Worm (Caenorhabditis elegans) whole organism, young adult: ENCODE data around the gene inx-18.

Experiments used
- B0261.1 ChIP-seq: sonication (generic microtip); optimal IDR thresholded peaks from 2 replicates; lab custom pipeline; 2016; ENCODE audit warnings: mild to moderate bottlenecking, missing genetic modification characterization, moderate library complexity, missing compliant biosample characterization
- C06A6.2 ChIP-seq: fragments of 200-800 bp; sonication (Bioruptor generic); conservative IDR thresholded peaks from 2 replicates; pipeline ENCODE4 v1.3.6; 2022; ENCODE audit warnings: missing genetic modification characterization, missing compliant biosample characterization
- D2030.7 ChIP-seq: fragments of 200-800 bp; sonication (Bioruptor generic); IDR thresholded peaks from 2 replicates; pipeline ENCODE4 v1.3.6; 2022; ENCODE audit warnings: missing genetic modification reagents, missing genetic modification characterization, missing compliant biosample characterization
- F23B12.7 ChIP-seq: sonication (generic microtip); optimal IDR thresholded peaks from 2 replicates; lab custom pipeline; 2017; ENCODE audit warnings: missing genetic modification characterization, mild to moderate bottlenecking, missing compliant biosample characterization, antibody characterized with exemption, moderate library complexity; ENCODE audit not compliant: insufficient read depth
- K11D2.4 ChIP-seq: fragments of 200-800 bp; sonication (Bioruptor generic); IDR thresholded peaks from 2 replicates; pipeline ENCODE4 v1.3.6; 2022; ENCODE audit warnings: missing genetic modification reagents, missing genetic modification characterization, missing compliant biosample characterization
- T07F8.4 ChIP-seq: sonication (generic microtip); optimal IDR thresholded peaks from 2 replicates; lab custom pipeline; 2016; ENCODE audit warnings: mild to moderate bottlenecking, missing genetic modification characterization, moderate library complexity, missing compliant biosample characterization
- Y53G8AR.9 ChIP-seq: fragments of 200-800 bp; sonication (Bioruptor generic); conservative IDR thresholded peaks from 2 replicates; pipeline ENCODE4 v1.3.6; 2022; ENCODE audit warnings: missing genetic modification reagents, missing genetic modification characterization, missing compliant biosample characterization
- Y67H2A.10 ChIP-seq: fragments of 200-800 bp; sonication (Bioruptor generic); conservative IDR thresholded peaks from 2 replicates; pipeline ENCODE4 v1.3.6; 2022; ENCODE audit warnings: missing genetic modification reagents, missing genetic modification characterization, missing compliant biosample characterization
- atf-7 ChIP-seq: sonication (generic microtip); optimal IDR thresholded peaks from 2 replicates; lab custom pipeline; 2017; ENCODE audit warnings: mild to moderate bottlenecking, missing genetic modification characterization, missing compliant biosample characterization
- bed-1 ChIP-seq: fragments of 200-800 bp; sonication (Bioruptor generic); IDR thresholded peaks from 2 replicates; pipeline ENCODE4 v1.3.6; 2022; ENCODE audit warnings: missing genetic modification reagents, missing genetic modification characterization, missing compliant biosample characterization
- bed-2 ChIP-seq: fragments of 200-800 bp; sonication (Bioruptor generic); IDR thresholded peaks from 2 replicates; pipeline ENCODE4 v1.3.6; 2022; ENCODE audit warnings: missing genetic modification reagents, missing genetic modification characterization, missing compliant biosample characterization
- ceh-79 ChIP-seq: sonication (generic microtip); optimal IDR thresholded peaks from 2 replicates; lab custom pipeline; 2017; ENCODE audit warnings: mild to moderate bottlenecking, missing genetic modification characterization, missing compliant biosample characterization
- dpl-1 ChIP-seq: fragments of 150-350 bp; optimal IDR thresholded peaks from 2 replicates; lab custom pipeline; 2014; ENCODE audit warnings: missing biosample characterization, missing genetic modification reagents, missing genetic modification characterization
- hlh-26 ChIP-seq: fragments of 200-800 bp; sonication (Bioruptor generic); conservative IDR thresholded peaks from 2 replicates; pipeline ENCODE4 v1.3.6; 2022; ENCODE audit warnings: missing genetic modification reagents, missing genetic modification characterization, missing compliant biosample characterization
- hmg-1.2 ChIP-seq: fragments of 200-800 bp; sonication (Bioruptor generic); IDR thresholded peaks from 2 replicates; pipeline ENCODE4 v1.3.6; 2022; ENCODE audit warnings: missing genetic modification reagents, missing genetic modification characterization, missing compliant biosample characterization
- hmg-20 ChIP-seq: fragments of 200-800 bp; sonication (Bioruptor generic); IDR thresholded peaks from 2 replicates; pipeline ENCODE4 v1.3.6; 2022; ENCODE audit warnings: missing genetic modification reagents, missing genetic modification characterization, missing compliant biosample characterization
- lin-35 ChIP-seq, 3 experiments: fragments of 150-350 bp in 2 of 3; sonication (generic microtip) in 1 of 3; optimal IDR thresholded peaks; 2 replicates each; lab custom pipeline; 2014 to 2018; ENCODE audit warnings: missing biosample characterization in 3 of 3, missing genetic modification characterization in 3 of 3, missing genetic modification reagents in 3 of 3
- lin-40 ChIP-seq: sonication (generic microtip); optimal IDR thresholded peaks from 2 replicates; lab custom pipeline; 2016; ENCODE audit warnings: missing genetic modification characterization, mild to moderate bottlenecking, missing compliant biosample characterization, missing genotype, missing genetic modification reagents
- mxl-1 ChIP-seq: sonication (generic microtip); optimal IDR thresholded peaks from 2 replicates; lab custom pipeline; 2016; ENCODE audit warnings: missing genetic modification characterization, missing compliant biosample characterization
- nfya-1 ChIP-seq: sonication (generic microtip); optimal IDR thresholded peaks from 2 replicates; lab custom pipeline; 2017; ENCODE audit warnings: antibody characterized with exemption, missing compliant biosample characterization, missing genetic modification characterization, borderline replicate concordance; ENCODE audit not compliant: insufficient read depth
- nfyb-1 ChIP-seq: fragments of 200-800 bp; sonication (Bioruptor generic); IDR thresholded peaks from 2 replicates; pipeline ENCODE4 v1.3.6; 2022; ENCODE audit warnings: missing genetic modification reagents, missing genetic modification characterization, missing compliant biosample characterization
- nhr-179 ChIP-seq: sonication (generic microtip); optimal IDR thresholded peaks from 2 replicates; lab custom pipeline; 2016; ENCODE audit warnings: mild to moderate bottlenecking, missing genetic modification characterization, missing compliant biosample characterization
- nhr-27 ChIP-seq: fragments of 200-800 bp; sonication (Bioruptor generic); optimal IDR thresholded peaks from 2 replicates; lab custom pipeline; 2018; ENCODE audit warnings: mild to moderate bottlenecking, missing genetic modification characterization, moderate library complexity, missing compliant biosample characterization
- rpc-1 ChIP-seq, 2 experiments: fragments of 150-350 bp in 1 of 2; sonication (generic microtip) in 1 of 2; optimal IDR thresholded peaks; 2 replicates each; lab custom pipeline; 2014 to 2018; ENCODE audit warnings: missing biosample characterization in 1 of 2, missing genetic modification characterization in 1 of 2, missing genetic modification reagents in 1 of 2, missing genotype in 1 of 2
- sdz-38 ChIP-seq: sonication (generic microtip); optimal IDR thresholded peaks from 2 replicates; lab custom pipeline; 2016; ENCODE audit warnings: missing genotype, missing genetic modification characterization, missing compliant biosample characterization
- sptf-2 ChIP-seq: fragments of 200-800 bp; sonication (Bioruptor generic); optimal IDR thresholded peaks from 2 replicates; lab custom pipeline; 2018; ENCODE audit warnings: mild to moderate bottlenecking, missing genetic modification characterization, missing compliant biosample characterization
- tbp1 ChIP-seq: fragments of 200-800 bp; sonication (Bioruptor generic); optimal IDR thresholded peaks from 2 replicates; lab custom pipeline; 2018; ENCODE audit warnings: mild to moderate bottlenecking, missing genetic modification characterization, missing compliant biosample characterization
- tlf-1 ChIP-seq: fragments of 200-800 bp; sonication (Bioruptor generic); optimal IDR thresholded peaks from 2 replicates; lab custom pipeline; 2018; ENCODE audit warnings: mild to moderate bottlenecking, missing genetic modification characterization, missing compliant biosample characterization
- unc-130 ChIP-seq: sonication (generic microtip); optimal IDR thresholded peaks from 2 replicates; lab custom pipeline; 2016; ENCODE audit warnings: missing genetic modification reagents, missing genetic modification characterization, missing compliant biosample characterization
- unc-62 ChIP-seq: fragments of 150-350 bp; optimal IDR thresholded peaks from 2 replicates; lab custom pipeline; 2014; ENCODE audit warnings: missing biosample characterization, missing genetic modification reagents, missing genetic modification characterization
- ztf-18 ChIP-seq: sonication (generic microtip); optimal IDR thresholded peaks from 2 replicates; lab custom pipeline; 2016; ENCODE audit warnings: missing genotype, mild to moderate bottlenecking, missing genetic modification characterization, missing compliant biosample characterization
- ztf-22 ChIP-seq: fragments of 200-800 bp; sonication (Bioruptor generic); optimal IDR thresholded peaks from 2 replicates; lab custom pipeline; 2018; ENCODE audit warnings: mild to moderate bottlenecking, missing genetic modification characterization, moderate library complexity, missing compliant biosample characterization
- ztf-3 ChIP-seq: fragments of 200-800 bp; sonication (Bioruptor generic); optimal IDR thresholded peaks from 2 replicates; lab custom pipeline; 2018; ENCODE audit warnings: mild to moderate bottlenecking, missing genetic modification characterization, missing compliant biosample characterization

Gene inx-18

DNA sequence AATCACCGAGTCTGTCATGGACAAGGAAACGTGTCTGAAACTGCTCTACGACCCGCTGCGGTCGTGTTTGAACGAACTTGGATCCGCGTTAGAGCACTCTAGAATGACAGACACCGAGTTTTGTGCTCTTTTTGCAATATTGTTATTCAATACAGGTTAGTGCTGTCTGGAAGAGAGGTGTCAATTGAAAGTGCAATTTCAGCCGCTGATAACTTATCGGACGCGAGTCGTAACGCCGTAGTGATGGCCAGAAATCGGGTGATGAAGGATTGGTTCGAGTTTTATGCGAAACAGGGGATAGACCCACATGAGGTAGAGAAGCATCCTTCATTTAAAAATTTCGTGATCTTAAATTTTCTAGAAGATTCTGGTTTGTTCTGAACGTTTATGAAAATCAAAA, 25.7 kb downstream of the inx-18 start (continued):
- TF ChIP-seq F23B12.7 (no peak), sdz-38 (tag; lab: Kevin White, UChicago) (no peak), ztf-18 (no peak), K11D2.4 (GFP tag; lab: Robert Waterston, UW) (no peak)

DNA sequence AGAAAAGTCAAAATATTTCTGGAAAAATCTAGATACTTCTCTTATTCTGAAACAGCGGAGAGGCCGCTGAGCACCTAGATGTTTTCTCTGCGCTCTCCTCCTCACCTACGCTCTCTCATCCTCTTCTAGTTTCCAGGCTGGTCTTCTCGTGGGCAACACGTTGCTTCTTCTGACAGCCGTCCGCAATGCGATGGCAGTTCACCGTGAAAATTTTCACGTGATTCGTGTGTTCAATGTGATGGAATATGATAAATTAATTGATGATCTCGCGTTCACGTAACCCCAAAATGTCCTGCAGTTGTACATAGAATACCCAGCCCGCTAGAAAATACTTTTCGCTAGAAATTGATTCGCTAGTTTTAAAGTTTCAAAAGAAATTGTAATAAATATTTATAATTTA, 27.4 kb downstream of the inx-18 start:
- TF ChIP-seq nfya-1 (tag; lab: Kevin White, UChicago) (no peak), hmg-1.2 (peak; percentile 75), lin-40 (tag; lab: Kevin White, UChicago) (peak; percentile 9), ceh-79 (tag; lab: Kevin White, UChicago) (no peak)
- TF ChIP-seq, all 124 proteins: peak for 2

- TF ChIP-seq mxl-1 (tag; lab: Kevin White, UChicago) (no peak), D2030.7 (GFP tag; lab: Robert Waterston, UW) (no peak), unc-130 (GFP tag; lab: Kevin White, UChicago) (no peak), Y67H2A.10 (GFP tag; lab: Robert Waterston, UW) (no peak), hlh-26 (no peak), Y53G8AR.9 (GFP tag; lab: Robert Waterston, UW) (no peak)
Measured at ce11 chrIV:639167-639566, 33.0 kb downstream of the inx-18 start.

- TF ChIP-seq B0261.1 (tag; lab: Kevin White, UChicago) (no peak), nfyb-1 (GFP tag; lab: Robert Waterston, UW) (no peak), T07F8.4 (tag; lab: Kevin White, UChicago) (no peak), nhr-179 (tag; lab: Kevin White, UChicago) (no peak), bed-1 (no peak), rpc-1 (optimal IDR thresholded peaks at IDR 0.05; lab: Kevin White, UChicago) (no peak), rpc-1 (tag; optimal IDR thresholded peaks at IDR 0.05; lab: Kevin White, UChicago) (no peak), tlf-1 (GFP tag; lab: Kevin White, UChicago) (no peak), dpl-1 (GFP tag; lab: Kevin White, UChicago) (no peak), ztf-3 (GFP tag; lab: Kevin White, UChicago) (no peak), hmg-20 (GFP tag; lab: Robert Waterston, UW) (no peak), nhr-27 (tag; lab: Kevin White, UChicago) (no peak), sptf-2 (GFP tag; lab: Kevin White, UChicago) (no peak), atf-7 (tag; lab: Kevin White, UChicago) (no peak), ceh-79 (tag; lab: Kevin White, UChicago) (no peak), lin-35 (GFP tag; optimal IDR thresholded peaks at IDR 0.05; lab: Kevin White, UChicago) (no peak), tbp1 (GFP tag; lab: Kevin White, UChicago) (no peak), nfya-1 (tag; lab: Kevin White, UChicago) (no peak), C06A6.2 (no peak)
Measured at ce11 chrIV:643481-643880, 37.3 kb downstream of the inx-18 start.

- TF ChIP-seq rpc-1 (optimal IDR thresholded peaks at IDR 0.05; lab: Kevin White, UChicago) (no peak), rpc-1 (tag; optimal IDR thresholded peaks at IDR 0.05; lab: Kevin White, UChicago) (no peak), hmg-1.2 (no peak), ztf-22 (GFP tag; lab: Kevin White, UChicago) (no peak), bed-2 (no peak), unc-62 (GFP tag; lab: Kevin White, UChicago) (no peak), tbp1 (GFP tag; lab: Kevin White, UChicago) (no peak)
Measured at ce11 chrIV:648362-648761, 42.2 kb downstream of the inx-18 start.
